Fruit fly (Drosophila melanogaster): ENCODE data around the gene barc.

Gene barc

DNA sequence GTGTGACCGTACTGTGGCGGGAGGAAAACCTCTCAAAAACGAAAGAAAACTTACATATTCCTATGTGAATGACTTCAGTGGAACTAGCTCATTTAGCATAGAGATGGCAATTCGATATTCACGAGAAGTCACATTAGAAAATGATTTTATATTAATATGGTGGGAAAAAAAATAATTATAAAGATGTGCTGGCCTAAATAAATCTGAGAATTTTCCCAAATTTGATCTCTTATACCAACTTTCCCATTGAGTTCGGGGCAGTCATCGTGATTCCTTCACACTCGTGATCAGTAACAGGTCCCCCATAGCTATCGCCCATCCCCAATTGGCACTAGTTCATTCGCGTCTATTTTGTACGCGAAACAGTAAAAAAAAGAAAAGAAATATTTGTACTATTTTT lies at the start of gene barc, which contains the start of gene Aef1:
barc (minus strand) TSS at position 37 of the 400 bp plus-strand sequence.
Aef1 (plus strand) TSS at position 325 of the 400 bp plus-strand sequence.
- TF ChIP-seq Ets98B (GFP tag; IDR thresholded peaks at IDR 0.05) (peak; percentile 66), CG15710 (tag; optimal IDR thresholded peaks at IDR 0.05) (peak; percentile 78), Pif1A (GFP tag; optimal IDR thresholded peaks at IDR 0.05) (no peak), fd96Ca (GFP tag; IDR thresholded peaks at IDR 0.05) (peak; percentile 90), CG13204 (GFP tag; optimal IDR thresholded peaks at IDR 0.05) (no peak), CG4496 (GFP tag; IDR thresholded peaks at IDR 0.05) (peak; percentile 82), CG32121 (GFP tag; IDR thresholded peaks at IDR 0.05) (peak; percentile 73; the same call in 1 of the 2 replicates), gl (tag; optimal IDR thresholded peaks at IDR 0.05) (no peak), CG14655 (GFP tag; optimal IDR thresholded peaks at IDR 0.05) (no peak), CG8159 (tag; optimal IDR thresholded peaks at IDR 0.05) (peak; percentile 81), CG10348 (GFP tag; IDR thresholded peaks at IDR 0.05) (peak; percentile 72), D1 (tag; optimal IDR thresholded peaks at IDR 0.05) (peak; percentile 47), CG17806 (tag; optimal IDR thresholded peaks at IDR 0.05) (peak; percentile 73), CG34367 (tag; optimal IDR thresholded peaks at IDR 0.05) (peak; percentile 69), Pif1B (GFP tag; optimal IDR thresholded peaks at IDR 0.05) (no peak), EcR (GFP tag; optimal IDR thresholded peaks at IDR 0.05) (no peak), Snoo (tag; optimal IDR thresholded peaks at IDR 0.05) (no peak), CG8301 (tag; optimal IDR thresholded peaks at IDR 0.05) (no peak), rn (GFP tag; IDR thresholded peaks at IDR 0.05) (peak; percentile 49; the same call in 1 of the 2 replicates)

DNA sequence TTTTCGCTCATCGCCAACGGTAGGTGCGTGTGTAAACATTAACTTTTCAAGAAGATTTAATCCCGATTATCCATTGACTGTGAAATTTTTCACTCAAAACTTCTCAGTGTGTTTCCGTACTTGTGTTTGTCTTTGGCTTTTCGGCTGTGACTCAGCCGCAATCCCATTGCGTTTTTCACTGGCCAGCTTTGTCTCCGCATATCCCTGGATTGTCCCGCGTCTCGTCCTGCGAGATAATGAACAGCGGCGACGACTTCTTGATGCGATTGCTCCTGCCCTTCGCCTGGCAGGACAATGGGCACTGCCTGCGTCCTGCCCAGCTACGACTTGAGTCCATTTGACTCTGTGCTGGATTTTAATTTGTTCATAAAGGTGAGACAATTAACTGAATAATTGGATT lies 49.2 kb upstream of the barc start:
- TF ChIP-seq Snoo (tag; optimal IDR thresholded peaks at IDR 0.05), result no peak

DNA sequence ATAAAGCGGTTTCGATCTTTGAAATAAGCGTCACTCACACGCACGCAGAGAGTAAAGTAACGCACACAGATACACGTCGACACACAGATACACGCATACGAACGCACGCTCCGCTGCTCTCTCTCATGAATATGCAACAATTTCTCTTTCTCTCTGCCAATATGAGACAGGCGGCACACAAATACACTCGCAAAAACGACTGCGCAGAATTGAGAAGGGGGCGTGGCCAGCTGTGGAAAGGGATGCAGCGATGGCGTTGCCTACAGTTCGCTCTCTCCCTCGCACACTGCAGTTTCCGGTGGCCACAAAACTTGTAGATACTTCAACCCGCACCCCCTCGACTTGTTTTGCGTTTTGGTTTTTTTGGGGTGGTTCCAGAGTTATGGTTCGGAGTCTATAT lies 46.7 kb upstream of the barc start:
- TF ChIP-seq Pif1B (GFP tag; optimal IDR thresholded peaks at IDR 0.05), result peak; percentile 33
- no peak for TF ChIP-seq CG17806 (tag; optimal IDR thresholded peaks at IDR 0.05)
- no peak for TF ChIP-seq CG8159 (tag; optimal IDR thresholded peaks at IDR 0.05)
- peak; percentile 82 for TF ChIP-seq Pif1A (GFP tag; optimal IDR thresholded peaks at IDR 0.05)
- TF ChIP-seq CG14655 (GFP tag; optimal IDR thresholded peaks at IDR 0.05), result peak; percentile 48
- TF ChIP-seq CG15710 (tag; optimal IDR thresholded peaks at IDR 0.05), result no peak
- no peak for TF ChIP-seq EcR (GFP tag; optimal IDR thresholded peaks at IDR 0.05)
- peak; percentile 43 for TF ChIP-seq CG8301 (tag; optimal IDR thresholded peaks at IDR 0.05)
- no peak for TF ChIP-seq CG10348 (GFP tag; IDR thresholded peaks at IDR 0.05)
- no peak for TF ChIP-seq CG13204 (GFP tag; optimal IDR thresholded peaks at IDR 0.05)
- TF ChIP-seq CG9948 (tag; optimal IDR thresholded peaks at IDR 0.05), result no peak
- TF ChIP-seq Snoo (tag; optimal IDR thresholded peaks at IDR 0.05), result peak; percentile 87
- peak; percentile 92 for TF ChIP-seq CG4496 (GFP tag; IDR thresholded peaks at IDR 0.05)
- TF ChIP-seq gl (tag; optimal IDR thresholded peaks at IDR 0.05), result peak; percentile 66
- TF ChIP-seq Ets98B (GFP tag; IDR thresholded peaks at IDR 0.05), result peak; percentile 75
- peak; percentile 42 for TF ChIP-seq CG34367 (tag; optimal IDR thresholded peaks at IDR 0.05)
- TF ChIP-seq D1 (tag; optimal IDR thresholded peaks at IDR 0.05), result no peak
- TF ChIP-seq fd96Ca (GFP tag; IDR thresholded peaks at IDR 0.05), result peak; percentile 70; the same call in 1 of the 3 replicates
- TF ChIP-seq CG12605 (GFP tag; IDR thresholded peaks at IDR 0.05), result peak; percentile 68; the same call in 1 of the 2 replicates
- peak; percentile 66; the same call in 1 of the 2 replicates for TF ChIP-seq CG32121 (GFP tag; IDR thresholded peaks at IDR 0.05)
- 0 out of 2 replicates have a peak, but pooled peaks have one; percentile 24 for TF ChIP-seq rn (GFP tag; IDR thresholded peaks at IDR 0.05)

DNA sequence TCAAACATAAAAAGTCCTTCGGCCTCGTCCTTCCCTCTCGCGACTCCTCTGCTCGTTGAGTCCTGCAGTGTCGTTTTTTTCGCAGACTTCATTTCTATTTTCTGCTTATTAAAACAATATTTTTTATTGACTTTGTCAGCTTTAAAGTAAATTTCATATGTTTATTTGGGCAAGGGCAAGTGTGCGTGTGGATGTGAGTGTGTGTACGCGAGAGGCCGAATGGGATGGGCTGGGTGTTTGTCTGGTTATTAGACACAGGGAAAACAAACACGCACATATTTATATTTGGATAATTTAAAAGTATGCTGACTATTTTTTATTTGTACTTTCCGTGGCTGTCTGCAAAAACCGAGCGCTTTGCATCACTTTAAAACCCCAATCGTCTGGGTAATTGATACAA lies 44.9 kb upstream of the barc start:
- TF ChIP-seq Ets98B (GFP tag; IDR thresholded peaks at IDR 0.05), result no peak
- TF ChIP-seq CG8159 (tag; optimal IDR thresholded peaks at IDR 0.05), result no peak
- TF ChIP-seq Pif1A (GFP tag; optimal IDR thresholded peaks at IDR 0.05), result no peak
- no peak for TF ChIP-seq Snoo (tag; optimal IDR thresholded peaks at IDR 0.05)
- no peak for TF ChIP-seq CG17806 (tag; optimal IDR thresholded peaks at IDR 0.05)

DNA sequence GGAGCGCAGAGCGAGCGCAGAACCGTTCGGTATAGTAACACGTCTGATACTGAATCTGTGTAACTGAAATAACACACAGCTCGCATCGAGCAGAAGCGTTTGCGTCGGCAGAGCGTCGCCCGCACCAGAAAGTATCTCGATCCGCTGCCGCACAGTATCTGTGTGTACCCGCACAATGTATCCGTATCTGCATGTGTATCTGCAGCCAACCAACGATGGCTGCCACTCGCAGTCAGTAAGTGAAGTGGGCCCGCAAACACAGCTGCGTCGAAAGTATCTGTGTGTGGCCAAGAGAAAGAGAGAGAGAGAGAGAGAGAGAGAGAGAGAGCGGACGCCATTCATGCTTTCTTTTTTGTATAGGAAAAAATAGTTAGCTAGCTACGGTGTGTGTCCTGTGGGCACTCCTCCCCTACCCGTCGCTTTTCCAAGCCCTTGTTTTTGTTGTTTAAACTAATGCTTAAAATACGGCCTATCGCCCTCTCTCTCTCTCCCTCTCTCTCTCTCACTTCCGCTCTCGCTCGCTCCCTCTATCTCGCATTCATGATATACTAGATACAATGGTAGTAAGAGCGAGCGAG lies 43.6 kb upstream of the barc start, which contains the start of gene croc:
croc (minus strand) TSS at position 51 of the 578 bp plus-strand sequence.
- TF ChIP-seq CG15710 (tag; optimal IDR thresholded peaks at IDR 0.05) (no peak), Snoo (tag; optimal IDR thresholded peaks at IDR 0.05) (no peak), CG8301 (tag; optimal IDR thresholded peaks at IDR 0.05) (no peak), EcR (GFP tag; optimal IDR thresholded peaks at IDR 0.05) (no peak)

DNA sequence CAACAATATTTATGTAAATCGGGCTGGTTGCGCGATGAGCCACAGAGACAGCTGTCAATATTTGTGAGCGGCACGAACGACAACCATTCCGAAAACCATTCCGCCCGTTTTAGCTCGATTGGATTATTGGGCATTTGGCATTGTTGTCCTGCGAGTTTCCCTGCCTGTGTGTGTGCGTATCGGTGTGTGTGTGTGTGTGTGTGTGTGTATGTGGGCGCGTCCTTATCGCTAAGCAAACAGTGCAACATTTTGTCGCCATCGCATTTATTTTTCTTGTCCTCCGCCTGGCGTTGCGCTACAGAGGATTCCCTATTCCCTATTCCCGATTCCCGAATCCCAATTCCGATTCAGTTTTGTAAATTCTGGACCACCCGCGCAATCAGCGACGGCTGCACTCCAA lies 39.0 kb upstream of the barc start:
- TF ChIP-seq CG9948 (tag; optimal IDR thresholded peaks at IDR 0.05) (no peak), EcR (GFP tag; optimal IDR thresholded peaks at IDR 0.05) (no peak), rn (GFP tag; IDR thresholded peaks at IDR 0.05) (no peak), CG10348 (GFP tag; IDR thresholded peaks at IDR 0.05) (no peak), CG8301 (tag; optimal IDR thresholded peaks at IDR 0.05) (no peak), Pif1A (GFP tag; optimal IDR thresholded peaks at IDR 0.05) (no peak), CG34367 (tag; optimal IDR thresholded peaks at IDR 0.05) (no peak), Snoo (tag; optimal IDR thresholded peaks at IDR 0.05) (no peak), CG12605 (GFP tag; IDR thresholded peaks at IDR 0.05) (no peak), CG32121 (GFP tag; IDR thresholded peaks at IDR 0.05) (no peak), CG13204 (GFP tag; optimal IDR thresholded peaks at IDR 0.05) (no peak), Ets98B (GFP tag; IDR thresholded peaks at IDR 0.05) (no peak), CG8159 (tag; optimal IDR thresholded peaks at IDR 0.05) (no peak), Pif1B (GFP tag; optimal IDR thresholded peaks at IDR 0.05) (no peak), gl (tag; optimal IDR thresholded peaks at IDR 0.05) (no peak), CG15710 (tag; optimal IDR thresholded peaks at IDR 0.05) (no peak), CG17806 (tag; optimal IDR thresholded peaks at IDR 0.05) (no peak), CG4496 (GFP tag; IDR thresholded peaks at IDR 0.05) (no peak)
